Worm (Caenorhabditis elegans) whole organism, L4 larva: ENCODE results near the gene B0228.6.

ENCODE experiments used
- F10B5.3 ChIP-seq: sonication (generic microtip); optimal IDR thresholded peaks from 2 replicates; lab custom pipeline; 2016; ENCODE audit warnings: mild to moderate bottlenecking, missing genetic modification characterization, missing compliant biosample characterization
- F37D6.2 ChIP-seq: sonication (generic microtip); optimal IDR thresholded peaks from 2 replicates; lab custom pipeline; 2016; ENCODE audit warnings: mild to moderate bottlenecking, missing genetic modification characterization, missing compliant biosample characterization
- F44E2.7 ChIP-seq: fragments of 200-800 bp; sonication (Bioruptor generic); IDR thresholded peaks from 2 replicates; pipeline ENCODE4 v2.1.2; 2022; ENCODE audit warnings: missing genetic modification characterization, missing compliant biosample characterization
- F49E8.2 ChIP-seq: sonication (generic microtip); optimal IDR thresholded peaks from 2 replicates; lab custom pipeline; 2016; ENCODE audit warnings: missing compliant biosample characterization, mild to moderate bottlenecking, missing genetic modification characterization, borderline replicate concordance
- T20F7.1 ChIP-seq: fragments of 200-800 bp; sonication (Bioruptor generic); optimal IDR thresholded peaks from 2 replicates; lab custom pipeline; 2018; ENCODE audit warnings: mild to moderate bottlenecking, missing genetic modification characterization, missing compliant biosample characterization
- Y105C5A.15 ChIP-seq: fragments of 200-800 bp; sonication (Bioruptor generic); IDR thresholded peaks from 2 replicates; pipeline ENCODE4 v1.3.6; 2022; ENCODE audit warnings: missing genetic modification characterization, missing compliant biosample characterization
- attf-4 ChIP-seq: sonication (generic microtip); optimal IDR thresholded peaks from 3 replicates; lab custom pipeline; 2017; ENCODE audit warnings: missing biosample characterization, missing genetic modification characterization
- ceh-20 ChIP-seq: fragments of 200-800 bp; sonication (Bioruptor generic); IDR thresholded peaks from 2 replicates; pipeline ENCODE4 v1.3.6; 2022; ENCODE audit warnings: missing genetic modification reagents, missing genetic modification characterization, missing compliant biosample characterization
- ceh-62 ChIP-seq: sonication (generic microtip); optimal IDR thresholded peaks from 2 replicates; lab custom pipeline; 2017; ENCODE audit warnings: missing biosample characterization, missing genetic modification characterization
- ctbp-1 ChIP-seq: fragments of 200-800 bp; sonication (Bioruptor generic); IDR thresholded peaks from 2 replicates; pipeline ENCODE4 v1.3.6; 2022; ENCODE audit warnings: missing genetic modification reagents, missing genetic modification characterization, missing compliant biosample characterization
- daf-12 ChIP-seq: fragments of 150-350 bp; optimal IDR thresholded peaks from 2 replicates; lab custom pipeline; 2014; ENCODE audit warnings: missing biosample characterization, missing genetic modification reagents, missing genetic modification characterization
- daf-16 ChIP-seq, 3 experiments: sonication (generic microtip); optimal IDR thresholded peaks; 2 replicates each; lab custom pipeline; 2016 to 2017; ENCODE audit warnings: missing genetic modification characterization in 3 of 3, missing genetic modification reagents in 3 of 3, mild to moderate bottlenecking in 2 of 3, missing compliant biosample characterization in 2 of 3, missing biosample characterization in 1 of 3, moderate library complexity in 1 of 3
- daf-19 ChIP-seq: fragments of 200-800 bp; sonication (Bioruptor generic); conservative IDR thresholded peaks from 2 replicates; pipeline ENCODE4 v1.3.6; 2022; ENCODE audit warnings: missing genetic modification characterization, missing compliant biosample characterization
- dmd-8 ChIP-seq: fragments of 200-800 bp; sonication (Bioruptor generic); IDR thresholded peaks from 2 replicates; pipeline ENCODE4 v1.3.6; 2022; ENCODE audit warnings: missing genetic modification characterization, missing compliant biosample characterization
- dpl-1 ChIP-seq: fragments of 150-350 bp; optimal IDR thresholded peaks from 2 replicates; lab custom pipeline; 2014; ENCODE audit warnings: missing biosample characterization, missing genetic modification reagents, missing genetic modification characterization
- duxl-1 ChIP-seq: sonication (generic microtip); optimal IDR thresholded peaks from 2 replicates; lab custom pipeline; 2016; ENCODE audit warnings: mild to moderate bottlenecking, missing genetic modification characterization, moderate library complexity, missing compliant biosample characterization; ENCODE audit not compliant: poor library complexity
- fkh-10 ChIP-seq: fragments of 150-350 bp; optimal IDR thresholded peaks from 2 replicates; lab custom pipeline; 2014; ENCODE audit warnings: missing biosample characterization, missing genetic modification reagents, missing genetic modification characterization
- fos-1 ChIP-seq: fragments of 150-350 bp; optimal IDR thresholded peaks from 2 replicates; lab custom pipeline; 2014; ENCODE audit warnings: missing biosample characterization, missing genetic modification characterization
- hlh-30 ChIP-seq: sonication (generic microtip); optimal IDR thresholded peaks from 2 replicates; lab custom pipeline; 2017; ENCODE audit warnings: antibody characterized with exemption, mild to moderate bottlenecking, missing genetic modification characterization, missing compliant biosample characterization; ENCODE audit not compliant: insufficient read depth
- hmg-1.1 ChIP-seq: fragments of 200-800 bp; sonication (Bioruptor generic); IDR thresholded peaks from 2 replicates; pipeline ENCODE4 v1.3.6; 2022; ENCODE audit warnings: missing genetic modification reagents, missing genetic modification characterization, missing compliant biosample characterization
- jun-1 ChIP-seq: fragments of 150-350 bp; optimal IDR thresholded peaks from 2 replicates; lab custom pipeline; 2014; ENCODE audit warnings: missing biosample characterization, missing genetic modification reagents, missing genetic modification characterization
- lin-15B ChIP-seq: fragments of 150-350 bp; sonication (generic microtip); optimal IDR thresholded peaks from 3 replicates; lab custom pipeline; 2014; ENCODE audit warnings: missing biosample characterization, missing genetic modification characterization
- lin-29 ChIP-seq: fragments of 200-800 bp; sonication (Bioruptor generic); IDR thresholded peaks from 2 replicates; pipeline ENCODE4 v1.3.6; 2022; ENCODE audit warnings: missing genetic modification reagents, missing genetic modification characterization, missing compliant biosample characterization
- lin-39 ChIP-seq: fragments of 150-350 bp; optimal IDR thresholded peaks from 2 replicates; lab custom pipeline; 2014; ENCODE audit warnings: missing biosample characterization, missing genetic modification reagents, missing genetic modification characterization
- lir-3 ChIP-seq: sonication (generic microtip); optimal IDR thresholded peaks from 2 replicates; lab custom pipeline; 2016; ENCODE audit warnings: mild to moderate bottlenecking, missing genetic modification characterization, missing compliant biosample characterization
- lsy-2 ChIP-seq, 2 experiments: fragments of 150-350 bp in 1 of 2; sonication (generic microtip) in 1 of 2; optimal IDR thresholded peaks; 2 replicates each; lab custom pipeline; 2014 to 2017; ENCODE audit warnings: missing biosample characterization in 2 of 2, missing genetic modification characterization in 2 of 2
- madf-5 ChIP-seq, 2 experiments: fragments of 200-800 bp; sonication (Bioruptor generic); IDR thresholded peaks; 2 replicates each; pipeline ENCODE4 v1.3.6; 2022; ENCODE audit warnings: missing compliant biosample characterization in 2 of 2, missing genetic modification characterization in 2 of 2
- madf-9 ChIP-seq: fragments of 200-800 bp; sonication (Bioruptor generic); conservative IDR thresholded peaks from 2 replicates; pipeline ENCODE4 v1.3.6; 2022; ENCODE audit warnings: missing genetic modification reagents, missing genetic modification characterization, missing compliant biosample characterization
- mdl-1 ChIP-seq, 2 experiments: fragments of 150-350 bp in 1 of 2; sonication (generic microtip) in 1 of 2; optimal IDR thresholded peaks; 2 replicates each; lab custom pipeline; 2014 to 2017; ENCODE audit warnings: missing biosample characterization in 2 of 2, missing genetic modification characterization in 2 of 2
- mdt-29 ChIP-seq: fragments of 200-800 bp; sonication (Bioruptor generic); IDR thresholded peaks from 2 replicates; pipeline ENCODE4 v1.3.6; 2022; ENCODE audit warnings: missing genetic modification reagents, missing genetic modification characterization, missing compliant biosample characterization
- mxl-2 ChIP-seq: fragments of 200-800 bp; sonication (Bioruptor generic); conservative IDR thresholded peaks from 2 replicates; pipeline ENCODE4 v1.3.6; 2022; ENCODE audit warnings: missing genetic modification reagents, missing genetic modification characterization, missing compliant biosample characterization
- mxl-3 ChIP-seq: fragments of 200-800 bp; sonication (Bioruptor generic); optimal IDR thresholded peaks from 2 replicates; lab custom pipeline; 2018; ENCODE audit warnings: mild to moderate bottlenecking, missing genetic modification characterization, missing compliant biosample characterization
- nhr-102 ChIP-seq: sonication (generic microtip); optimal IDR thresholded peaks from 2 replicates; lab custom pipeline; 2016; ENCODE audit warnings: mild to moderate bottlenecking, missing genetic modification characterization, moderate library complexity, missing compliant biosample characterization
- nhr-11 ChIP-seq: fragments of 150-350 bp; optimal IDR thresholded peaks from 2 replicates; lab custom pipeline; 2014; ENCODE audit warnings: missing biosample characterization, missing genetic modification characterization
- nhr-111 ChIP-seq: fragments of 200-800 bp; sonication (Bioruptor generic); optimal IDR thresholded peaks from 2 replicates; lab custom pipeline; 2018; ENCODE audit warnings: mild to moderate bottlenecking, missing genetic modification characterization, missing compliant biosample characterization
- nhr-25 ChIP-seq: sonication (generic microtip); optimal IDR thresholded peaks from 2 replicates; lab custom pipeline; 2017; ENCODE audit warnings: missing genetic modification characterization, mild to moderate bottlenecking, missing compliant biosample characterization, antibody characterized with exemption, moderate library complexity, borderline replicate concordance; ENCODE audit not compliant: insufficient read depth
- nhr-41 ChIP-seq: fragments of 200-800 bp; sonication (Bioruptor generic); IDR thresholded peaks from 2 replicates; pipeline ENCODE4 v1.3.6; 2022; ENCODE audit warnings: missing genetic modification reagents, missing genetic modification characterization, missing compliant biosample characterization
- nhr-42 ChIP-seq: fragments of 200-800 bp; sonication (Bioruptor generic); IDR thresholded peaks from 2 replicates; pipeline ENCODE4 v1.3.6; 2022; ENCODE audit warnings: missing genetic modification characterization, missing compliant biosample characterization
- pha-4 ChIP-seq, 2 experiments: fragments of 150-350 bp in 1 of 2; fragments of 200-800 bp in 1 of 2; sonication (Bioruptor generic) in 1 of 2; IDR thresholded peaks in 1 of 2; optimal IDR thresholded peaks in 1 of 2; 2 replicates each; pipeline versions ENCODE4 v1.3.6 to Lab custom; 2014 to 2022; ENCODE audit warnings: missing genetic modification characterization in 2 of 2, missing genetic modification reagents in 2 of 2, missing biosample characterization in 1 of 2, missing compliant biosample characterization in 1 of 2
- rbr-2 ChIP-seq: sonication (generic microtip); optimal IDR thresholded peaks from 2 replicates; lab custom pipeline; 2016; ENCODE audit warnings: missing genotype, missing genetic modification characterization, missing compliant biosample characterization
- sdz-12 ChIP-seq: fragments of 200-800 bp; sonication (Bioruptor generic); optimal IDR thresholded peaks from 2 replicates; lab custom pipeline; 2018; ENCODE audit warnings: mild to moderate bottlenecking, missing genetic modification characterization, missing compliant biosample characterization
- tag-97 ChIP-seq: fragments of 200-800 bp; sonication (Bioruptor generic); IDR thresholded peaks from 2 replicates; pipeline ENCODE4 v1.3.6; 2022; ENCODE audit warnings: missing genetic modification characterization, missing compliant biosample characterization
- unc-130 ChIP-seq: sonication (generic microtip); optimal IDR thresholded peaks from 2 replicates; lab custom pipeline; 2016; ENCODE audit warnings: missing genetic modification reagents, missing genetic modification characterization, missing compliant biosample characterization
- unc-62 ChIP-seq, 3 experiments: fragments of 150-350 bp in 1 of 3; sonication (generic microtip); optimal IDR thresholded peaks in 2 of 3; peaks in 1 of 3; 1 replicate in 1 of 3; 2 replicates in 2 of 3; lab custom pipeline; 2014 to 2017; ENCODE audit warnings: missing biosample characterization in 3 of 3, missing genetic modification characterization in 3 of 3, missing genetic modification reagents in 3 of 3, missing genotype in 1 of 3
- zfp-2 ChIP-seq: sonication (generic microtip); optimal IDR thresholded peaks from 2 replicates; lab custom pipeline; 2016; ENCODE audit warnings: mild to moderate bottlenecking, missing genetic modification characterization, missing compliant biosample characterization
- ztf-11 ChIP-seq: fragments of 150-350 bp; optimal IDR thresholded peaks from 2 replicates; lab custom pipeline; 2014; ENCODE audit warnings: missing biosample characterization, missing genetic modification characterization
- ztf-7 ChIP-seq: fragments of 150-350 bp; optimal IDR thresholded peaks from 2 replicates; lab custom pipeline; 2014; ENCODE audit warnings: missing biosample characterization, missing genetic modification characterization

The B0228.6 gene

ce11 chrII:7709301-7709754 lies 45.6 kb downstream of the B0228.6 start, which contains the start of gene sre-1:
Gene sre-1, plus strand, starts transcription at chrII:7709704.
- TF ChIP-seq mdl-1 (tag; optimal IDR thresholded peaks at IDR 0.05; lab: Kevin White, UChicago) (no peak), tag-97 (GFP tag; lab: Robert Waterston, UW) (no peak), hlh-30 (tag; lab: Kevin White, UChicago) (no peak), nhr-11 (no peak), ceh-62 (tag; lab: Kevin White, UChicago) (no peak), T20F7.1 (GFP tag; lab: Kevin White, UChicago) (no peak), nhr-41 (no peak)

ce11 chrII:7708540-7708939 lies 46.4 kb downstream of the B0228.6 start, which contains the start of gene B0495.9:
Gene B0495.9, minus strand, starts transcription at chrII:7708710.
- TF ChIP-seq Y105C5A.15 (no peak), F49E8.2 (no peak), fkh-10 (no peak), lin-29 (GFP tag; lab: Robert Waterston, UW) (no peak), dmd-8 (no peak), dpl-1 (peak; percentile 43), mxl-2 (no peak), nhr-25 (no peak), nhr-42 (no peak), nhr-102 (no peak), mdt-29 (GFP tag; lab: Robert Waterston, UW) (no peak), daf-16 (GFP tag; optimal IDR thresholded peaks at IDR 0.05; lab: Kevin White, UChicago) (no peak), daf-16 (tag; optimal IDR thresholded peaks at IDR 0.05; lab: Kevin White, UChicago) (no peak), F10B5.3 (tag; lab: Kevin White, UChicago) (no peak), daf-19 (no peak), ctbp-1 (GFP tag; lab: Robert Waterston, UW) (peak; percentile 51; the same call in 1 of the 2 replicates), jun-1 (tag; lab: Kevin White, UChicago) (no peak), hmg-1.1 (GFP tag; lab: Robert Waterston, UW) (peak; percentile 61; the same call in 1 of the 2 replicates), attf-4 (tag; lab: Kevin White, UChicago) (no peak), unc-62 (GFP tag; optimal IDR thresholded peaks at IDR 0.05 in 1 of 2; lab: Kevin White, UChicago) (peak in 1 of 2 experiments; percentile 21), unc-62 (tag; optimal IDR thresholded peaks at IDR 0.05; lab: Kevin White, UChicago) (no peak), nhr-11 (no peak), pha-4 (GFP tag; IDR thresholded peaks at IDR 0.05; lab: Robert Waterston, UW) (no peak), pha-4 (tag; optimal IDR thresholded peaks at IDR 0.05; lab: Kevin White, UChicago) (no peak), unc-130 (GFP tag; lab: Kevin White, UChicago) (peak; percentile 65), lir-3 (tag; lab: Kevin White, UChicago) (no peak), sdz-12 (GFP tag; lab: Kevin White, UChicago) (no peak), madf-5 (GFP tag; IDR thresholded peaks at IDR 0.05; lab: Robert Waterston, UW) (no peak), zfp-2 (tag; lab: Kevin White, UChicago) (no peak), lin-39 (tag; lab: Kevin White, UChicago) (no peak), nhr-111 (GFP tag; lab: Kevin White, UChicago) (no peak), fos-1 (no peak), rbr-2 (tag; lab: Kevin White, UChicago) (peak; percentile 37), ceh-20 (GFP tag; lab: Robert Waterston, UW) (no peak), ztf-11 (tag; lab: Kevin White, UChicago) (no peak), lsy-2 (tag; optimal IDR thresholded peaks at IDR 0.05; lab: Kevin White, UChicago) (peak in 1 of 2 experiments; percentile 52), duxl-1 (tag; lab: Kevin White, UChicago) (no peak), daf-12 (no peak), mdl-1 (tag; optimal IDR thresholded peaks at IDR 0.05; lab: Kevin White, UChicago) (no peak), mxl-3 (GFP tag; lab: Kevin White, UChicago) (peak; percentile 41), madf-9 (GFP tag; lab: Robert Waterston, UW) (no peak), F37D6.2 (tag; lab: Kevin White, UChicago) (no peak), ztf-7 (tag; lab: Kevin White, UChicago) (no peak), lin-15B (tag; lab: Kevin White, UChicago) (no peak), T20F7.1 (GFP tag; lab: Kevin White, UChicago) (no peak), F44E2.7 (GFP tag; lab: Robert Waterston, UW) (no peak)
